Worm (Caenorhabditis elegans) whole organism, young adult: Measurements from ENCODE around the gene nlp-6.

ENCODE experiments used
- F10E7.11 ChIP-seq: sonication (generic microtip); optimal IDR thresholded peaks from 2 replicates; lab custom pipeline; 2017; ENCODE audit warnings: mild to moderate bottlenecking, missing genetic modification characterization, moderate library complexity, missing compliant biosample characterization
- K12H6.12 ChIP-seq: fragments of 200-800 bp; sonication (Bioruptor generic); optimal IDR thresholded peaks from 2 replicates; lab custom pipeline; 2018; ENCODE audit warnings: mild to moderate bottlenecking, missing genetic modification characterization, missing compliant biosample characterization
- T07F8.4 ChIP-seq: sonication (generic microtip); optimal IDR thresholded peaks from 2 replicates; lab custom pipeline; 2016; ENCODE audit warnings: mild to moderate bottlenecking, missing genetic modification characterization, moderate library complexity, missing compliant biosample characterization
- Y95B8A.8 ChIP-seq: fragments of 200-800 bp; sonication (Bioruptor generic); IDR thresholded peaks from 2 replicates; pipeline ENCODE4 v1.3.6; 2022; ENCODE audit warnings: missing genetic modification reagents, missing genetic modification characterization, missing compliant biosample characterization
- aptf-2 ChIP-seq: fragments of 200-800 bp; sonication (Bioruptor generic); conservative IDR thresholded peaks from 2 replicates; pipeline ENCODE4 v1.3.6; 2022; ENCODE audit warnings: missing genetic modification reagents, missing genetic modification characterization, missing compliant biosample characterization
- attf-5 ChIP-seq: fragments of 200-800 bp; sonication (Bioruptor generic); optimal IDR thresholded peaks from 2 replicates; lab custom pipeline; 2018; ENCODE audit warnings: mild to moderate bottlenecking, missing genetic modification characterization, missing compliant biosample characterization
- bed-1 ChIP-seq: fragments of 200-800 bp; sonication (Bioruptor generic); IDR thresholded peaks from 2 replicates; pipeline ENCODE4 v1.3.6; 2022; ENCODE audit warnings: missing genetic modification reagents, missing genetic modification characterization, missing compliant biosample characterization
- bed-2 ChIP-seq: fragments of 200-800 bp; sonication (Bioruptor generic); IDR thresholded peaks from 2 replicates; pipeline ENCODE4 v1.3.6; 2022; ENCODE audit warnings: missing genetic modification reagents, missing genetic modification characterization, missing compliant biosample characterization
- ccch-3 ChIP-seq: fragments of 200-800 bp; sonication (Bioruptor generic); optimal IDR thresholded peaks from 2 replicates; lab custom pipeline; 2018; ENCODE audit warnings: mild to moderate bottlenecking, missing genetic modification characterization, missing compliant biosample characterization
- die-1 ChIP-seq: sonication (generic microtip); optimal IDR thresholded peaks from 2 replicates; lab custom pipeline; 2016; ENCODE audit warnings: missing genotype, mild to moderate bottlenecking, missing genetic modification characterization, missing compliant biosample characterization
- efl-1 ChIP-seq: fragments of 150-350 bp; optimal IDR thresholded peaks from 2 replicates; lab custom pipeline; 2014; ENCODE audit warnings: missing biosample characterization, missing genetic modification reagents, missing genetic modification characterization
- egl-44 ChIP-seq: fragments of 200-800 bp; sonication (Bioruptor generic); IDR thresholded peaks from 2 replicates; pipeline ENCODE4 v1.3.6; 2022; ENCODE audit warnings: missing genetic modification reagents, missing genetic modification characterization, missing compliant biosample characterization
- egrh-3 ChIP-seq: fragments of 200-800 bp; sonication (Bioruptor generic); IDR thresholded peaks from 2 replicates; pipeline ENCODE4 v1.3.6; 2022; ENCODE audit warnings: missing genetic modification reagents, missing genetic modification characterization, missing compliant biosample characterization
- ets-4 ChIP-seq: fragments of 200-800 bp; sonication (Bioruptor generic); optimal IDR thresholded peaks from 2 replicates; lab custom pipeline; 2018; ENCODE audit warnings: mild to moderate bottlenecking, missing genetic modification characterization, missing compliant biosample characterization
- fkh-3 ChIP-seq: sonication (generic microtip); optimal IDR thresholded peaks from 2 replicates; lab custom pipeline; 2016; ENCODE audit warnings: mild to moderate bottlenecking, missing genetic modification characterization, missing compliant biosample characterization
- hlh-26 ChIP-seq: fragments of 200-800 bp; sonication (Bioruptor generic); conservative IDR thresholded peaks from 2 replicates; pipeline ENCODE4 v1.3.6; 2022; ENCODE audit warnings: missing genetic modification reagents, missing genetic modification characterization, missing compliant biosample characterization
- hsf-1 ChIP-seq: fragments of 200-800 bp; sonication (Bioruptor generic); IDR thresholded peaks from 2 replicates; pipeline ENCODE4 v1.3.6; 2022; ENCODE audit warnings: missing genetic modification reagents, missing genetic modification characterization, missing compliant biosample characterization
- lag-1 ChIP-seq: fragments of 200-800 bp; sonication (Bioruptor generic); IDR thresholded peaks from 2 replicates; pipeline ENCODE4 v1.3.6; 2022; ENCODE audit warnings: missing genetic modification reagents, missing genetic modification characterization, missing compliant biosample characterization
- let-607 ChIP-seq, 2 experiments: fragments of 200-800 bp in 1 of 2; sonication (Bioruptor generic) in 1 of 2; sonication (generic microtip) in 1 of 2; optimal IDR thresholded peaks; 2 replicates each; lab custom pipeline; 2016 to 2018; ENCODE audit warnings: mild to moderate bottlenecking in 2 of 2, missing compliant biosample characterization in 2 of 2, missing genetic modification characterization in 2 of 2, moderate library complexity in 2 of 2, missing genotype in 1 of 2
- lin-54 ChIP-seq: fragments of 200-800 bp; sonication (Bioruptor generic); optimal IDR thresholded peaks from 2 replicates; lab custom pipeline; 2018; ENCODE audit warnings: mild to moderate bottlenecking, missing genetic modification characterization, missing compliant biosample characterization
- lir-1 ChIP-seq: fragments of 200-800 bp; sonication (Bioruptor generic); conservative IDR thresholded peaks from 2 replicates; pipeline ENCODE4 v1.3.6; 2022; ENCODE audit warnings: missing genetic modification reagents, missing genetic modification characterization, missing compliant biosample characterization
- lsl-1 ChIP-seq: fragments of 200-800 bp; sonication (Bioruptor generic); optimal IDR thresholded peaks from 2 replicates; lab custom pipeline; 2018; ENCODE audit warnings: mild to moderate bottlenecking, missing genetic modification characterization, moderate library complexity, missing compliant biosample characterization
- mxl-1 ChIP-seq: sonication (generic microtip); optimal IDR thresholded peaks from 2 replicates; lab custom pipeline; 2016; ENCODE audit warnings: missing genetic modification characterization, missing compliant biosample characterization
- nfya-1 ChIP-seq: sonication (generic microtip); optimal IDR thresholded peaks from 2 replicates; lab custom pipeline; 2017; ENCODE audit warnings: antibody characterized with exemption, missing compliant biosample characterization, missing genetic modification characterization, borderline replicate concordance; ENCODE audit not compliant: insufficient read depth
- pha-4 ChIP-seq: fragments of 150-350 bp; sonication (generic microtip); optimal IDR thresholded peaks from 2 replicates; lab custom pipeline; 2014; ENCODE audit warnings: missing biosample characterization, missing genetic modification reagents, missing genetic modification characterization
- rcor-1 ChIP-seq: fragments of 200-800 bp; sonication (Bioruptor generic); IDR thresholded peaks from 2 replicates; pipeline ENCODE4 v1.3.6; 2022; ENCODE audit warnings: missing genetic modification reagents, missing genetic modification characterization, missing compliant biosample characterization
- snpc-1.1 ChIP-seq: sonication (generic microtip); optimal IDR thresholded peaks from 2 replicates; lab custom pipeline; 2017; ENCODE audit warnings: missing genetic modification characterization, mild to moderate bottlenecking, missing compliant biosample characterization, antibody characterized with exemption, moderate library complexity, missing genotype, missing genetic modification reagents; ENCODE audit not compliant: insufficient read depth
- snpc-1.3 ChIP-seq: sonication (generic microtip); optimal IDR thresholded peaks from 2 replicates; lab custom pipeline; 2017; ENCODE audit warnings: missing genetic modification characterization, mild to moderate bottlenecking, missing compliant biosample characterization, antibody characterized with exemption, moderate library complexity, missing genotype, missing genetic modification reagents; ENCODE audit not compliant: insufficient read depth
- snpc-3.4 ChIP-seq: sonication (generic microtip); optimal IDR thresholded peaks from 2 replicates; lab custom pipeline; 2017; ENCODE audit warnings: missing genetic modification characterization, mild to moderate bottlenecking, missing compliant biosample characterization, antibody characterized with exemption, moderate library complexity, missing genotype, missing genetic modification reagents
- sptf-2 ChIP-seq: fragments of 200-800 bp; sonication (Bioruptor generic); optimal IDR thresholded peaks from 2 replicates; lab custom pipeline; 2018; ENCODE audit warnings: mild to moderate bottlenecking, missing genetic modification characterization, missing compliant biosample characterization
- tbp1 ChIP-seq: fragments of 200-800 bp; sonication (Bioruptor generic); optimal IDR thresholded peaks from 2 replicates; lab custom pipeline; 2018; ENCODE audit warnings: mild to moderate bottlenecking, missing genetic modification characterization, missing compliant biosample characterization
- tlf-1 ChIP-seq: fragments of 200-800 bp; sonication (Bioruptor generic); optimal IDR thresholded peaks from 2 replicates; lab custom pipeline; 2018; ENCODE audit warnings: mild to moderate bottlenecking, missing genetic modification characterization, missing compliant biosample characterization
- xnd-1 ChIP-seq: sonication (generic microtip); optimal IDR thresholded peaks from 2 replicates; lab custom pipeline; 2016; ENCODE audit warnings: missing genotype, missing genetic modification reagents, missing genetic modification characterization, missing compliant biosample characterization
- zfh-2 ChIP-seq: fragments of 200-800 bp; sonication (Bioruptor generic); conservative IDR thresholded peaks from 2 replicates; pipeline ENCODE4 v1.3.6; 2022; ENCODE audit warnings: missing genetic modification reagents, missing genetic modification characterization, missing compliant biosample characterization
- ztf-18 ChIP-seq: sonication (generic microtip); optimal IDR thresholded peaks from 2 replicates; lab custom pipeline; 2016; ENCODE audit warnings: missing genotype, mild to moderate bottlenecking, missing genetic modification characterization, missing compliant biosample characterization
- ztf-22 ChIP-seq: fragments of 200-800 bp; sonication (Bioruptor generic); optimal IDR thresholded peaks from 2 replicates; lab custom pipeline; 2018; ENCODE audit warnings: mild to moderate bottlenecking, missing genetic modification characterization, moderate library complexity, missing compliant biosample characterization
- ztf-26 ChIP-seq: sonication (generic microtip); optimal IDR thresholded peaks from 2 replicates; lab custom pipeline; 2017; ENCODE audit warnings: missing genetic modification characterization, missing compliant biosample characterization
- ztf-3 ChIP-seq: fragments of 200-800 bp; sonication (Bioruptor generic); optimal IDR thresholded peaks from 2 replicates; lab custom pipeline; 2018; ENCODE audit warnings: mild to moderate bottlenecking, missing genetic modification characterization, missing compliant biosample characterization

nlp-6 gene

DNA sequence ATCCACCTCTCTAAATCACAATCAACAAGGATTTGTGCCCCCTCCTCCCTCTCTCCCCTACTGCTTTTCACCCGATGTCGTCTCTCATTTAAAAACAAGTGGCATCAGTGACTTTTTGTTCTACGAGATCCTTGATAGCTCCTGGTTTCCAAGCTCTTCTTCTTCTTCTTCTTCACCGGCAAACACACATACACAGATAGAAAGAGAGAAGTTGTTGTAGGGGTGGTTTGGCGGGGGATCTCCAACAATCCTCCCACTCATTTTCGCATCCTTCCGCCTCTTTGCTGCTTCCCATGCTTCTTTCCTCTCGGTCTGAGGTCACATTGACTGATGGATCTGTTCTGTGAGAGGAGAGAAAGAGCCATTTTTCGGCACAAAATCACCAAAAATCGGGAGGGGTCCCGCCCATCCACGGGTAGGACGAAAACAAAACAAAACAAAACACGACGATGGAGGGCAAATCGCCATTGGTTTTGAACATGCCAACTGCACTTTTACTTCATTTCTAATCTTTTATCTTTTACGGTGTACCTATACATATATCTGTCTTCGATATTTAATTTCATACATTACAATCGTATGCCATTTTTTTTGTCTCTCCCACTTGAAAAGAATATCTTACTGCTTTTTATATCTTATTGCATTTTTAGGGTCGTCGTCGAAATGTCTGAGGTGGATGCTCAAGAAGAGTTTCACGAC lies 8.3 kb downstream of the nlp-6 start, which contains the start of gene T23E7.2:
Gene T23E7.2 (plus strand): TSS at position 649 of the 699 bp plus-strand sequence.
- TF ChIP-seq ztf-22 (GFP tag; lab: Kevin White, UChicago) (no peak), ccch-3 (GFP tag; lab: Kevin White, UChicago) (no peak), hlh-26 (no peak), rcor-1 (GFP tag; lab: Robert Waterston, UW) (no peak), mxl-1 (tag; lab: Kevin White, UChicago) (no peak), efl-1 (no peak), snpc-1.1 (tag; lab: Kevin White, UChicago) (no peak), zfh-2 (GFP tag; lab: Robert Waterston, UW) (0 out of 2 replicates have a peak, but pooled peaks have one; percentile 10), egl-44 (no peak), snpc-1.3 (tag; lab: Kevin White, UChicago) (no peak), attf-5 (no peak), nfya-1 (tag; lab: Kevin White, UChicago) (no peak), K12H6.12 (peak; percentile 24), ztf-3 (GFP tag; lab: Kevin White, UChicago) (no peak), T07F8.4 (tag; lab: Kevin White, UChicago) (no peak), Y95B8A.8 (GFP tag; lab: Robert Waterston, UW) (no peak), F10E7.11 (no peak)

DNA sequence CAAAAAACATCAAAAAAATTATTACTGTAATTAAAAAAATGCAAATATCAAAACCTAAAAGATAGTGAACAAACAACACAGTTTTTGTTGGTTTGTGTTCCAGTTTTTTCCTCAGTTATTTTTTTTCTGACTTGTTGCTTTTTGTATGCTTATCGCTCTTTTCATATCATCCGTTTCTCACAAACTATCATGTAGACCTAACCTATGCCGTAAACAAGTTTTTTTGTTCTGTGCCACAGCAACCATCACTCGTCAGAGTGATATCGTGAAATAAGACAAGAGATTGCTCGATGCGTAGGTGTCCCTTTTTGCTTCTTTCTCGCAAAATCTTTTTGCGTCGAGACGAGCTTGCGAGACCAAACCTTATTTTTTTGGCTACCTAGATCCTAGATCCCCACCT lies 10.0 kb downstream of the nlp-6 start:
- TF ChIP-seq tlf-1, result no peak
- TF ChIP-seq lsl-1, result no peak
- TF ChIP-seq attf-5, result no peak
- TF ChIP-seq tbp1 (GFP tag; lab: Kevin White, UChicago), result no peak

- TF ChIP-seq zfh-2 (GFP tag; lab: Robert Waterston, UW) (peak; percentile 73), pha-4 (tag; lab: Kevin White, UChicago) (no peak), ztf-18 (tag; lab: Kevin White, UChicago) (no peak), fkh-3 (tag; lab: Kevin White, UChicago) (peak; percentile 12), bed-2 (GFP tag; lab: Robert Waterston, UW) (no peak), egrh-3 (peak; percentile 87), hlh-26 (no peak)
Observed at ce11 chrX:17674313-17674712, 12.1 kb downstream of the nlp-6 start.

- peak; percentile 59 for TF ChIP-seq zfh-2 (GFP tag; lab: Robert Waterston, UW)
- no peak for TF ChIP-seq sptf-2 (GFP tag; lab: Kevin White, UChicago)
- peak; percentile 68; the same call in 1 of the 2 replicates for TF ChIP-seq egrh-3
- TF ChIP-seq, all 124 proteins: peak for 2
Observed at ce11 chrX:17675727-17676126, 13.5 kb downstream of the nlp-6 start.

DNA sequence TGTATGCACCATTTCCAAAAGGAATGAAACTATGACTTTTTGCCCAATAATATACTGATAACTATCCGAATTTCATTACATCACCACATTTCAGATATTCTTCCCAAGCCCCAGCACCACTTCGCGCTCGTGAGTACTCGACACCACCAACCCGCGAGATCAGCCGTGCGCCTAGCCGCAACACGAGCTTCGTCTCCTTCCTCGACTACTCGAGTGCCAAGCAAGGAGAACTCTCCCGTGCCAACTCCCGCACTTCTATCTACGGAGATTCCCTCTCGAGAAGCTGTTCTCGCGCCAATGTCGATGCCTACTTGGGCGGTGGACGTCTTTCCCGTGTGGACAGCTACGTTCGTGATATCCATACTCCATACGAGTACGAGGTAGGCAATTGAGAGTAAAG lies 14.4 kb downstream of the nlp-6 start:
- TF ChIP-seq bed-1 (GFP tag; lab: Robert Waterston, UW), result no peak
- peak; percentile 75 for TF ChIP-seq zfh-2 (GFP tag; lab: Robert Waterston, UW)

ce11 chrX:17681534-17681933 lies 19.3 kb downstream of the nlp-6 start:
- TF ChIP-seq ztf-22 (GFP tag; lab: Kevin White, UChicago), result no peak
- no peak for TF ChIP-seq let-607 (tag; optimal IDR thresholded peaks at IDR 0.05; lab: Kevin White, UChicago)
- TF ChIP-seq lin-54 (GFP tag; lab: Kevin White, UChicago), result no peak
- TF ChIP-seq lir-1, result no peak
- no peak for TF ChIP-seq lag-1 (GFP tag; lab: Robert Waterston, UW)
- no peak for TF ChIP-seq ets-4 (GFP tag; lab: Kevin White, UChicago)
- no peak for TF ChIP-seq xnd-1 (tag; lab: Kevin White, UChicago)
- TF ChIP-seq ztf-26 (tag; lab: Kevin White, UChicago), result no peak
- TF ChIP-seq snpc-3.4 (tag; lab: Kevin White, UChicago), result no peak
- no peak for TF ChIP-seq aptf-2 (GFP tag; lab: Robert Waterston, UW)
- TF ChIP-seq F10E7.11, result no peak
- TF ChIP-seq hsf-1, result no peak
- TF ChIP-seq die-1 (tag; lab: Kevin White, UChicago), result no peak
- TF ChIP-seq lsl-1, result no peak
